Worm (Caenorhabditis elegans) whole organism, L3 larva: Measurements from ENCODE around the gene Y45F3A.4.

Source experiments
- ZK546.5 ChIP-seq: sonication (generic microtip); optimal IDR thresholded peaks from 2 replicates; lab custom pipeline; 2017; ENCODE audit warnings: missing biosample characterization, missing genetic modification characterization
- aly-2 ChIP-seq: fragments of 150-350 bp; optimal IDR thresholded peaks from 2 replicates; lab custom pipeline; 2014; ENCODE audit warnings: missing biosample characterization, missing genetic modification characterization
- tbx-2 ChIP-seq: sonication (generic microtip); optimal IDR thresholded peaks from 2 replicates; lab custom pipeline; 2016; ENCODE audit warnings: mild to moderate bottlenecking, missing genetic modification characterization, missing compliant biosample characterization

ce11 chrIII:10605049-10605448 is 29.8 kb upstream of the Y45F3A.4 start, which contains the start of gene rabx-5:
- no peak for TF ChIP-seq tbx-2 (tag; lab: Kevin White, UChicago)
- TF ChIP-seq ZK546.5 (tag; lab: Kevin White, UChicago): no peak
- TF ChIP-seq aly-2 (tag; lab: Kevin White, UChicago): no peak
